Fruit fly (Drosophila melanogaster) whole organism, embryonic: ENCODE measurements around the gene Gr64a.

Experiments used
- Aef1 ChIP-seq: fragments of 200-800 bp; sonication (Bioruptor generic); IDR thresholded peaks from 3 replicates; pipeline ENCODE4 v1.3.6; 2022; ENCODE audit warnings: missing biosample characterization, missing genetic modification characterization
- Antp ChIP-seq: fragments of 200-800 bp; sonication (Bioruptor generic); optimal IDR thresholded peaks from 3 replicates; lab custom pipeline; 2016; ENCODE audit warnings: missing biosample characterization, missing genetic modification characterization
- Atf-2 ChIP-seq: fragments of 200-800 bp; sonication (Bioruptor generic); optimal IDR thresholded peaks from 2 replicates; lab custom pipeline; 2016; ENCODE audit warnings: missing biosample characterization, missing genetic modification characterization
- CG12104 ChIP-seq: fragments of 200-800 bp; sonication (Bioruptor generic); optimal IDR thresholded peaks from 3 replicates; lab custom pipeline; 2016; ENCODE audit warnings: missing biosample characterization, missing genetic modification characterization
- CG17359 ChIP-seq: fragments of 200-800 bp; sonication (Bioruptor generic); optimal IDR thresholded peaks from 3 replicates; lab custom pipeline; 2018; ENCODE audit warnings: missing biosample characterization, mild to moderate bottlenecking, missing genetic modification characterization, moderate library complexity
- CG18262 ChIP-seq: fragments of 200-800 bp; optimal IDR thresholded peaks from 3 replicates; lab custom pipeline; 2019; ENCODE audit warnings: missing biosample characterization, mild to moderate bottlenecking, missing genetic modification characterization, moderate library complexity
- CG2120 ChIP-seq: fragments of 200-800 bp; sonication (Bioruptor generic); optimal IDR thresholded peaks from 3 replicates; lab custom pipeline; 2016; ENCODE audit warnings: missing biosample characterization, missing genetic modification characterization
- CG4282 ChIP-seq: fragments of 200-800 bp; sonication (Bioruptor generic); optimal IDR thresholded peaks from 2 replicates; lab custom pipeline; 2016; ENCODE audit warnings: missing biosample characterization, missing genetic modification characterization
- CG4360 ChIP-seq: fragments of 200-800 bp; sonication (Bioruptor generic); IDR thresholded peaks from 2 replicates; pipeline ENCODE4 v1.3.6; 2022; ENCODE audit warnings: missing biosample characterization, missing genetic modification characterization
- CG6791 ChIP-seq: fragments of 200-800 bp; sonication (Bioruptor generic); IDR thresholded peaks from 3 replicates; pipeline ENCODE4 v1.3.6; 2022; ENCODE audit warnings: missing biosample characterization, missing genetic modification characterization; ENCODE audit not compliant: partially characterized antibody
- CG7271 ChIP-seq: fragments of 200-800 bp; sonication (Bioruptor generic); optimal IDR thresholded peaks from 2 replicates; lab custom pipeline; 2018; ENCODE audit warnings: missing biosample characterization, mild to moderate bottlenecking, missing genetic modification characterization, moderate library complexity
- CG8388 ChIP-seq: fragments of 200-800 bp; sonication (Bioruptor generic); optimal IDR thresholded peaks from 2 replicates; lab custom pipeline; 2019; ENCODE audit warnings: missing biosample characterization, mild to moderate bottlenecking, missing genetic modification characterization, moderate library complexity
- CG9817 ChIP-seq: fragments of 200-800 bp; sonication (Bioruptor generic); optimal IDR thresholded peaks from 2 replicates; lab custom pipeline; 2018; ENCODE audit warnings: missing biosample characterization, mild to moderate bottlenecking, missing genetic modification characterization, moderate library complexity
- Dip3 ChIP-seq: fragments of 200-800 bp; sonication (Bioruptor generic); optimal IDR thresholded peaks from 3 replicates; lab custom pipeline; 2016; ENCODE audit warnings: missing biosample characterization, missing genetic modification characterization
- E2f2 ChIP-seq: fragments of 200-800 bp; sonication (Bioruptor generic); IDR thresholded peaks from 2 replicates; pipeline ENCODE4 v1.3.6; 2022; ENCODE audit warnings: missing biosample characterization, missing genetic modification characterization
- Ets65A ChIP-seq: fragments of 200-800 bp; sonication (Bioruptor generic); peaks from one replicate; lab custom pipeline; 2016; ENCODE audit warnings: missing biosample characterization, missing genetic modification characterization
- Gug ChIP-seq: fragments of 200-800 bp; sonication (Bioruptor generic); IDR thresholded peaks from 4 replicates; pipeline ENCODE4 v1.3.6; 2022; ENCODE audit warnings: missing biosample characterization, missing genetic modification characterization
- HLH54F ChIP-seq: fragments of 200-800 bp; sonication (Bioruptor generic); optimal IDR thresholded peaks from 3 replicates; lab custom pipeline; 2016; ENCODE audit warnings: missing biosample characterization, missing genetic modification characterization
- Nf-YC ChIP-seq: fragments of 200-800 bp; optimal IDR thresholded peaks from 3 replicates; lab custom pipeline; 2019; ENCODE audit warnings: missing biosample characterization, mild to moderate bottlenecking, missing genetic modification characterization, moderate library complexity
- Six4 ChIP-seq: fragments of 200-800 bp; sonication (Bioruptor generic); optimal IDR thresholded peaks from 2 replicates; lab custom pipeline; 2016; ENCODE audit warnings: missing biosample characterization, missing genetic modification characterization
- Spps ChIP-seq: fragments of 200-800 bp; sonication (Bioruptor generic); optimal IDR thresholded peaks from 2 replicates; lab custom pipeline; 2018; ENCODE audit warnings: missing biosample characterization, mild to moderate bottlenecking, missing genetic modification characterization
- Xbp1 ChIP-seq: fragments of 200-800 bp; sonication (Bioruptor generic); optimal IDR thresholded peaks from 3 replicates; lab custom pipeline; 2016; ENCODE audit warnings: missing biosample characterization, mild to moderate bottlenecking, missing genetic modification characterization
- ab ChIP-seq: fragments of 200-800 bp; sonication (Bioruptor generic); optimal IDR thresholded peaks from 2 replicates; lab custom pipeline; 2016; ENCODE audit warnings: missing biosample characterization, missing genetic modification characterization
- al ChIP-seq: fragments of 200-800 bp; sonication (Bioruptor generic); IDR thresholded peaks from 2 replicates; pipeline ENCODE4 v1.3.6; 2022; ENCODE audit warnings: missing biosample characterization, missing genetic modification characterization
- corto ChIP-seq: fragments of 200-800 bp; sonication (Bioruptor generic); optimal IDR thresholded peaks from 2 replicates; lab custom pipeline; 2016; ENCODE audit warnings: missing biosample characterization, mild to moderate bottlenecking, missing genetic modification characterization, moderate library complexity
- crc ChIP-seq: fragments of 200-800 bp; sonication (Bioruptor generic); optimal IDR thresholded peaks from 2 replicates; lab custom pipeline; 2016; ENCODE audit warnings: missing biosample characterization, missing genetic modification characterization
- crp ChIP-seq, 2 experiments: fragments of 200-800 bp; sonication (Bioruptor generic); optimal IDR thresholded peaks; 2 replicates in 1 of 2; 3 replicates in 1 of 2; lab custom pipeline; 2017; ENCODE audit warnings: missing biosample characterization in 2 of 2, missing genetic modification characterization in 2 of 2, mild to moderate bottlenecking in 1 of 2, moderate library complexity in 1 of 2
- dan ChIP-seq: fragments of 200-800 bp; sonication (Bioruptor generic); IDR thresholded peaks from 2 replicates; pipeline ENCODE4 v1.3.6; 2022; ENCODE audit warnings: missing biosample characterization, missing genetic modification characterization
- dysf ChIP-seq: fragments of 200-800 bp; sonication (Bioruptor generic); IDR thresholded peaks from 3 replicates; pipeline ENCODE4 v1.3.6; 2022; ENCODE audit warnings: missing biosample characterization, missing genetic modification characterization
- her ChIP-seq: fragments of 200-800 bp; sonication (Bioruptor generic); optimal IDR thresholded peaks from 2 replicates; lab custom pipeline; 2016; ENCODE audit warnings: missing biosample characterization, missing genetic modification characterization
- inv ChIP-seq: fragments of 200-800 bp; sonication (Bioruptor generic); IDR thresholded peaks from 2 replicates; pipeline ENCODE4 v1.3.6; 2022; ENCODE audit warnings: missing biosample characterization, missing genetic modification characterization; ENCODE audit not compliant: partially characterized antibody
- klu ChIP-seq: fragments of 200-800 bp; sonication (Bioruptor generic); IDR thresholded peaks from 2 replicates; pipeline ENCODE4 v1.3.6; 2022; ENCODE audit warnings: missing biosample characterization, missing genetic modification characterization
- knrl ChIP-seq: fragments of 200-800 bp; sonication (Bioruptor generic); IDR thresholded peaks from 3 replicates; pipeline ENCODE4 v1.3.6; 2022; ENCODE audit warnings: missing biosample characterization, missing genetic modification characterization; ENCODE audit not compliant: partially characterized antibody
- mam ChIP-seq: fragments of 200-800 bp; sonication (Bioruptor generic); optimal IDR thresholded peaks from 3 replicates; lab custom pipeline; 2016; ENCODE audit warnings: missing biosample characterization, missing genetic modification characterization
- odd ChIP-seq: fragments of 200-800 bp; sonication (Bioruptor generic); optimal IDR thresholded peaks from 2 replicates; lab custom pipeline; 2017; ENCODE audit warnings: missing biosample characterization, mild to moderate bottlenecking, missing genetic modification characterization
- onecut ChIP-seq: fragments of 200-800 bp; sonication (Bioruptor generic); IDR thresholded peaks from 2 replicates; pipeline ENCODE4 v1.3.6; 2022; ENCODE audit warnings: missing biosample characterization, missing genetic modification characterization
- p53 ChIP-seq: fragments of 200-800 bp; sonication (Bioruptor generic); optimal IDR thresholded peaks from 2 replicates; lab custom pipeline; 2016; ENCODE audit warnings: missing biosample characterization, missing genetic modification characterization
- pnt ChIP-seq: fragments of 200-800 bp; sonication (Bioruptor generic); optimal IDR thresholded peaks from 3 replicates; lab custom pipeline; 2016; ENCODE audit warnings: missing biosample characterization, missing genetic modification characterization
- sc ChIP-seq, 3 experiments: fragments of >200 bp in 2 of 3; fragments of 200-800 bp in 1 of 3; sonication (Bioruptor generic) in 1 of 3; optimal IDR thresholded peaks; 2 replicates in 2 of 3; 3 replicates in 1 of 3; lab custom pipeline; 2017; ENCODE audit warnings: mild to moderate bottlenecking in 1 of 3, missing biosample characterization in 1 of 3, missing genetic modification characterization in 1 of 3, missing genetic modification reagents in 1 of 3
- trh ChIP-seq: fragments of 200-800 bp; sonication (Bioruptor generic); optimal IDR thresholded peaks from 2 replicates; lab custom pipeline; 2016; ENCODE audit warnings: missing biosample characterization, missing genetic modification characterization
- usp ChIP-seq: fragments of >200 bp; optimal IDR thresholded peaks from 2 replicates; lab custom pipeline; 2017; ENCODE audit warnings: missing biosample characterization, missing genetic modification characterization
- wek ChIP-seq: fragments of 200-800 bp; sonication (Bioruptor generic); optimal IDR thresholded peaks from 3 replicates; lab custom pipeline; 2018; ENCODE audit warnings: missing biosample characterization, mild to moderate bottlenecking, missing genetic modification characterization, moderate library complexity

Gr64a gene

dm6 chr3L:4070221-4070995 lies 43.8 kb downstream of the Gr64a start (continued):
- peak; percentile 79 for TF ChIP-seq klu (GFP tag; lab: Robert Waterston, UW)
- TF ChIP-seq CG7271 (tag; lab: Kevin White, UChicago), result peak; percentile 30
- peak; percentile 92 for TF ChIP-seq CG17359 (tag; lab: Kevin White, UChicago)
- TF ChIP-seq ab, result peak; percentile 78
- peak; percentile 58 for TF ChIP-seq p53 (GFP tag; lab: Kevin White, UChicago)
- TF ChIP-seq Nf-YC (tag; lab: Kevin White, UChicago), result no peak
- TF ChIP-seq Spps, result peak; percentile 45
- peak; percentile 46 for TF ChIP-seq CG12104 (GFP tag; lab: Kevin White, UChicago)
- peak; percentile 84 for TF ChIP-seq CG4282
- no peak for TF ChIP-seq sc (optimal IDR thresholded peaks at IDR 0.05; lab: Kevin White, UChicago)
- TF ChIP-seq sc (GFP tag; optimal IDR thresholded peaks at IDR 0.05; lab: Kevin White, UChicago), result peak; percentile 69
- peak; percentile 56 for TF ChIP-seq CG18262 (tag; lab: Kevin White, UChicago)
- TF ChIP-seq onecut, result peak; percentile 75
- peak; percentile 96 for TF ChIP-seq dysf (GFP tag; lab: Robert Waterston, UW)
- TF ChIP-seq dan (GFP tag; lab: Robert Waterston, UW), result no peak
- peak; percentile 84 for TF ChIP-seq pnt (GFP tag; lab: Kevin White, UChicago)
- TF ChIP-seq Aef1 (GFP tag; lab: Robert Waterston, UW), result peak; percentile 95
- no peak for TF ChIP-seq usp
- no peak for TF ChIP-seq knrl (GFP tag; lab: Robert Waterston, UW)
- TF ChIP-seq E2f2, result peak; percentile 69
- TF ChIP-seq Ets65A (GFP tag; lab: Kevin White, UChicago), result peak; percentile 99
- TF ChIP-seq crp (GFP tag; optimal IDR thresholded peaks at IDR 0.05; lab: Kevin White, UChicago), result peak in 1 of 2 experiments; percentile 24
- peak; percentile 86 for TF ChIP-seq Atf-2
- TF ChIP-seq corto (GFP tag; lab: Kevin White, UChicago), result peak; percentile 93
- peak; percentile 59 for TF ChIP-seq odd (GFP tag; lab: Kevin White, UChicago)
- no peak for TF ChIP-seq inv (GFP tag; lab: Robert Waterston, UW)
- peak; percentile 59 for TF ChIP-seq crc (GFP tag; lab: Kevin White, UChicago)
- TF ChIP-seq Gug, result peak; percentile 92
- peak; percentile 87 for TF ChIP-seq HLH54F
- TF ChIP-seq CG4360 (GFP tag; lab: Robert Waterston, UW), result peak; percentile 56
- peak; percentile 22 for TF ChIP-seq wek (GFP tag; lab: Kevin White, UChicago)
- TF ChIP-seq al (GFP tag; lab: Robert Waterston, UW), result peak; percentile 91
- TF ChIP-seq her (GFP tag; lab: Kevin White, UChicago), result peak; percentile 88
- peak; percentile 85 for TF ChIP-seq mam (GFP tag; lab: Kevin White, UChicago)
- TF ChIP-seq CG9817, result peak; percentile 87
- peak; percentile 88 for TF ChIP-seq Antp (GFP tag; lab: Kevin White, UChicago)
- TF ChIP-seq Xbp1 (GFP tag; lab: Kevin White, UChicago), result peak; percentile 92
- no peak for TF ChIP-seq CG6791
- TF ChIP-seq trh (GFP tag; lab: Kevin White, UChicago), result peak; percentile 65
- TF ChIP-seq CG8388 (GFP tag; lab: Kevin White, UChicago), result peak; percentile 79
- peak; percentile 95 for TF ChIP-seq Dip3 (GFP tag; lab: Kevin White, UChicago)
- TF ChIP-seq CG2120 (GFP tag; lab: Kevin White, UChicago), result peak; percentile 95
- TF ChIP-seq Six4, result peak; percentile 63
